Worm (Caenorhabditis elegans) whole organism, early embryonic: ENCODE measurements around the gene W01D2.6.

Source experiments
- B0310.2 ChIP-seq: sonication (generic microtip); optimal IDR thresholded peaks from 2 replicates; lab custom pipeline; 2016; ENCODE audit warnings: mild to moderate bottlenecking, missing genetic modification characterization, missing compliant biosample characterization
- ama-1 ChIP-seq: fragments of 150-350 bp; optimal IDR thresholded peaks from 2 replicates; lab custom pipeline; 2014
- ceh-13 ChIP-seq: fragments of 200-800 bp; sonication (Bioruptor generic); optimal IDR thresholded peaks from 2 replicates; lab custom pipeline; 2018; ENCODE audit warnings: mild to moderate bottlenecking, missing genetic modification characterization, missing compliant biosample characterization
- ceh-36 ChIP-seq: sonication (generic microtip); optimal IDR thresholded peaks from 2 replicates; lab custom pipeline; 2016; ENCODE audit warnings: missing genetic modification characterization, inconsistent platforms, missing compliant biosample characterization
- ets-7 ChIP-seq: sonication (generic microtip); optimal IDR thresholded peaks from 2 replicates; lab custom pipeline; 2016; ENCODE audit warnings: missing genotype, missing genetic modification characterization, missing compliant biosample characterization
- flt-1 ChIP-seq: fragments of 200-800 bp; sonication (Bioruptor generic); IDR thresholded peaks from 2 replicates; pipeline ENCODE4 v1.3.6; 2022; ENCODE audit warnings: missing genetic modification characterization, missing compliant biosample characterization
- hmbx-1 ChIP-seq: sonication (generic microtip); optimal IDR thresholded peaks from 2 replicates; lab custom pipeline; 2016; ENCODE audit warnings: mild to moderate bottlenecking, missing genetic modification characterization, missing compliant biosample characterization
- hnd-1 ChIP-seq: sonication (generic microtip); optimal IDR thresholded peaks from 2 replicates; lab custom pipeline; 2016; ENCODE audit warnings: missing genetic modification characterization, missing compliant biosample characterization
- pes-1 ChIP-seq: fragments of 200-800 bp; sonication (Bioruptor generic); IDR thresholded peaks from 2 replicates; pipeline ENCODE4 v1.3.6; 2022; ENCODE audit warnings: missing genetic modification reagents, missing genetic modification characterization, missing compliant biosample characterization
- sea-1 ChIP-seq: fragments of 200-800 bp; sonication (Bioruptor generic); conservative IDR thresholded peaks from 2 replicates; pipeline ENCODE4 v1.3.6; 2022; ENCODE audit warnings: missing genetic modification characterization, missing compliant biosample characterization
- tbx-11 ChIP-seq: fragments of 200-800 bp; sonication (Bioruptor generic); IDR thresholded peaks from 2 replicates; pipeline ENCODE4 v1.3.6; 2022; ENCODE audit warnings: missing genetic modification characterization, missing compliant biosample characterization
- tra-4 ChIP-seq: sonication (generic microtip); optimal IDR thresholded peaks from 2 replicates; lab custom pipeline; 2017; ENCODE audit warnings: missing genetic modification characterization, missing compliant biosample characterization

DNA sequence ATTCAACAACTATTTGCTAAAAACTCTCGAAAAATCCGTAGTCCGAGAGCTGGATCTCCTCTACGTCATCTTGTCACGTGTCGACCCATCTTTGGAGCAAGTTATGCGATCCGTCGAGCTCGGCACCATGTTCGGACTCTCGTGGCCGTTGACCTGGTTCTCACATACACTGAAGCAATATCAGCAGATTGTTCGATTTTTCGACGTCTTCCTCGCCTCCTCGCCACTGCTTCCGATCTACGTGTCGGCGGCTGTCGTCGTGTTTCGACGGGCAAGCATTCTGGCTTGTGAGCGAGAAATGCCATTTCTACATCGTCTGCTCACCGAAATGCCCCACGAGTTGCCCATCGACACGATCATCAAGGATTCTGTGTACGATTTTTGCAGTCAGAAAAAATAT lies 9.4 kb upstream of the W01D2.6 start:
- TF ChIP-seq ceh-36 (tag; lab: Kevin White, UChicago): no peak
- TF ChIP-seq B0310.2 (tag; lab: Kevin White, UChicago): no peak
- no peak for TF ChIP-seq hmbx-1 (tag; lab: Kevin White, UChicago)
- no peak for TF ChIP-seq flt-1 (GFP tag; lab: Robert Waterston, UW)
- no peak for TF ChIP-seq ets-7 (tag; lab: Kevin White, UChicago)
- no peak for TF ChIP-seq ama-1 (lab: Kevin White, UChicago)
- no peak for TF ChIP-seq tra-4 (tag; lab: Kevin White, UChicago)
- no peak for TF ChIP-seq ceh-13 (GFP tag; lab: Kevin White, UChicago)
- no peak for TF ChIP-seq tbx-11 (GFP tag; lab: Robert Waterston, UW)
- TF ChIP-seq hnd-1 (tag; lab: Kevin White, UChicago): no peak
- no peak for TF ChIP-seq pes-1 (GFP tag; lab: Robert Waterston, UW)
- TF ChIP-seq sea-1: no peak
